Fruit fly (Drosophila melanogaster): ENCODE measurements around the gene CG15210.

Gene CG15210

DNA sequence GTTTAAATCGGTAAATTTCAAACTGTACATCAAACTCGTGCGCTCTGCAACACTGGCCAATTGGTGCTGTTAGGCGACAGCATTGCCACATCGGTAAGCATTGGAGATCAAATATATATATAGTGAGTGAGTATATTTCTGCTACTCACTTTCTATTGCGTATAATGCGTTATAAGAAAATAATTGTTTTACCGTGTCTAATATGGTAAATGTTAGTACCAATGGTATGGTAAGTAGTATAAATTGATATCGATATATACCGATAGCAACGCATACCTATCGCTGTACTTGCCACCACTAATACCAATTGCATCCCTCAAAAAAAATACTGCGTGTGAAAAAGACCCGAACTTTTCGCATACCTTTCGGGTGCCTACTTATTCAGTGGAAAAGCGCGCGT is 18.3 kb downstream of the CG15210 start, which contains the start of the genes sofe and CG2186 (continued):
- TF ChIP-seq chinmo (GFP tag; IDR thresholded peaks at IDR 0.05; ENCODE audit: partially characterized antibody) (0 out of 4 replicates have a peak, but pooled peaks have one; percentile 50), CG32767 (GFP tag; IDR thresholded peaks at IDR 0.05) (0 out of 2 replicates have a peak, but pooled peaks have one; percentile 15), CG15269 (tag; optimal IDR thresholded peaks at IDR 0.05) (no peak), gsb-n (tag; optimal IDR thresholded peaks at IDR 0.05) (no peak), CG1792 (GFP tag; optimal IDR thresholded peaks at IDR 0.05) (no peak), HLH4C (GFP tag; IDR thresholded peaks at IDR 0.05; ENCODE audit: partially characterized antibody) (peak; percentile 83), CG7786 (GFP tag; optimal IDR thresholded peaks at IDR 0.05) (peak; percentile 67), grau (tag; optimal IDR thresholded peaks at IDR 0.05) (peak; percentile 58), CG15011 (GFP tag; optimal IDR thresholded peaks at IDR 0.05) (no peak), CG7963 (GFP tag; IDR thresholded peaks at IDR 0.05; ENCODE audit: partially characterized antibody) (peak; percentile 49; the same call in 1 of the 3 replicates), Gsc (GFP tag; IDR thresholded peaks at IDR 0.05) (no peak), CG9609 (GFP tag; optimal IDR thresholded peaks at IDR 0.05) (no peak), CG16863 (GFP tag; optimal IDR thresholded peaks at IDR 0.05) (peak; percentile 50), CG8089 (GFP tag; optimal IDR thresholded peaks at IDR 0.05) (peak; percentile 5), CG2129 (GFP tag; IDR thresholded peaks at IDR 0.05; ENCODE audit: partially characterized antibody) (peak; percentile 84), her (GFP tag; optimal IDR thresholded peaks at IDR 0.05) (no peak), CrebB (tag; optimal IDR thresholded peaks at IDR 0.05) (peak; percentile 39), pzg (GFP tag; optimal IDR thresholded peaks at IDR 0.05) (peak; percentile 81), Bgb (GFP tag; IDR thresholded peaks at IDR 0.05; ENCODE audit: partially characterized antibody) (peak; percentile 81), Trl (optimal IDR thresholded peaks at IDR 0.05) (no peak), Trl (GFP tag; optimal IDR thresholded peaks at IDR 0.05) (peak; percentile 60), lbe (GFP tag; optimal IDR thresholded peaks at IDR 0.05) (no peak), pros (GFP tag; optimal IDR thresholded peaks at IDR 0.05) (no peak), CG3847 (GFP tag; IDR thresholded peaks at IDR 0.05) (peak; percentile 77), CG6791 (GFP tag; IDR thresholded peaks at IDR 0.05; ENCODE audit: partially characterized antibody) (peak; percentile 67), oc (tag; optimal IDR thresholded peaks at IDR 0.05) (no peak), HLHmδ (GFP tag; optimal IDR thresholded peaks at IDR 0.05) (no peak), toy (GFP tag; IDR thresholded peaks at IDR 0.05) (no peak), Hr3 (GFP tag; optimal IDR thresholded peaks at IDR 0.05) (peak; percentile 43), wdn (GFP tag; IDR thresholded peaks at IDR 0.05) (no peak), btn (GFP tag; optimal IDR thresholded peaks at IDR 0.05) (no peak), sisA (GFP tag; IDR thresholded peaks at IDR 0.05) (peak; percentile 54), so (GFP tag; IDR thresholded peaks at IDR 0.05) (no peak), CG9876 (GFP tag; optimal IDR thresholded peaks at IDR 0.05) (no peak), bbx (GFP tag; IDR thresholded peaks at IDR 0.05; ENCODE audit: partially characterized antibody) (peak; percentile 82), Nf-YC (tag; optimal IDR thresholded peaks at IDR 0.05) (peak; percentile 21), gro (GFP tag; optimal IDR thresholded peaks at IDR 0.05) (peak; percentile 46), bigmax (GFP tag; optimal IDR thresholded peaks at IDR 0.05) (no peak), CG3995 (GFP tag; optimal IDR thresholded peaks at IDR 0.05) (peak; percentile 19), CG7357 (GFP tag; IDR thresholded peaks at IDR 0.05) (peak; percentile 43; the same call in 1 of the 3 replicates), CG6765 (GFP tag; optimal IDR thresholded peaks at IDR 0.05) (no peak), gfzf (GFP tag; optimal IDR thresholded peaks at IDR 0.05) (peak; percentile 38), jumu (GFP tag; optimal IDR thresholded peaks at IDR 0.05) (peak; percentile 64), Side (GFP tag; optimal IDR thresholded peaks at IDR 0.05) (peak; percentile 1), MTF-1 (GFP tag; optimal IDR thresholded peaks at IDR 0.05; ENCODE audit: borderline replicate concordance) (no peak), Kr (GFP tag; optimal IDR thresholded peaks at IDR 0.05) (no peak), CTCF (GFP tag; optimal IDR thresholded peaks at IDR 0.05) (peak; percentile 2), trh (GFP tag; optimal IDR thresholded peaks at IDR 0.05) (no peak), chn (GFP tag; optimal IDR thresholded peaks at IDR 0.05) (peak; percentile 52), scrt (GFP tag; optimal IDR thresholded peaks at IDR 0.05) (no peak), ara (GFP tag; IDR thresholded peaks at IDR 0.05) (no peak), CG14441 (GFP tag; IDR thresholded peaks at IDR 0.05) (no peak)

Measured in whole organism, embryonic.